Fruit fly (Drosophila melanogaster): ENCODE data around the gene CG17652.

DNA sequence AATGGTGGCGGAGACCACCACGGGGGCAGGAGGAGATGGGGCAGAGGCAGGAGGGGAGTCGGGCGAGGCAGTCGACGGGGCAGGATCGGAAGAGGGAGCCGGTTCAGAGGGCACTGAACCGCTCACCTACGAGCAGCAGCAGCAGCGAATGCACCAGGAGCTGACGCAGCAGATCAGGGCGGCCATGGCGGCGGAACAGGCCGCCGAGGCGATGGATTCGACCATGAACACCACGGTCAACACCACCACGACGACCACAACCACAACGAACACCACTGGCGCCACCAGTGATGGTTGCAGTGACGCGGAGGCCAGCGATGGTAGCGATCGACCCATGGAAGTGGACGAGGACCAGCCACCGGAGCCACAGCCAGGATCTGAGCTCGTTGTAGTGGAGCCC, 35.9 kb downstream of the CG17652 start:
- TF ChIP-seq CG9705 (GFP tag; optimal IDR thresholded peaks at IDR 0.05) (no peak), Hr83 (GFP tag; optimal IDR thresholded peaks at IDR 0.05; ENCODE audit: poor library complexity, severe bottlenecking) (no peak), h (GFP tag; optimal IDR thresholded peaks at IDR 0.05) (no peak), sage (GFP tag; optimal IDR thresholded peaks at IDR 0.05) (no peak), psq (GFP tag; optimal IDR thresholded peaks at IDR 0.05) (no peak), Rel (GFP tag; optimal IDR thresholded peaks at IDR 0.05) (no peak), Rel (tag; optimal IDR thresholded peaks at IDR 0.05) (no peak)
